Worm (Caenorhabditis elegans) whole organism, midembryonic: Measurements from ENCODE around the gene his-59.

ENCODE experiments used
- cog-1 ChIP-seq: sonication (generic microtip); optimal IDR thresholded peaks from 2 replicates; lab custom pipeline; 2016; ENCODE audit warnings: missing genetic modification characterization, missing compliant biosample characterization
- flt-1 ChIP-seq: fragments of 200-800 bp; sonication (Bioruptor generic); IDR thresholded peaks from 2 replicates; pipeline ENCODE4 v1.3.6; 2022; ENCODE audit warnings: missing genetic modification characterization, missing compliant biosample characterization
- klf-2 ChIP-seq: fragments of 200-800 bp; sonication (Bioruptor generic); conservative IDR thresholded peaks from 2 replicates; pipeline ENCODE4 v1.3.6; 2022; ENCODE audit warnings: missing genetic modification reagents, missing genetic modification characterization, missing compliant biosample characterization
- med-1 ChIP-seq: sonication (generic microtip); optimal IDR thresholded peaks from 2 replicates; lab custom pipeline; 2017; ENCODE audit warnings: missing genetic modification characterization, mild to moderate bottlenecking, missing compliant biosample characterization, antibody characterized with exemption, missing genetic modification reagents; ENCODE audit not compliant: insufficient read depth
- ref-1 ChIP-seq: fragments of 200-800 bp; sonication (Bioruptor generic); conservative IDR thresholded peaks from 2 replicates; pipeline ENCODE4 v1.3.6; 2022; ENCODE audit warnings: missing genetic modification reagents, missing genetic modification characterization, missing compliant biosample characterization
- tab-1 ChIP-seq: fragments of 200-800 bp; sonication (Bioruptor generic); IDR thresholded peaks from 2 replicates; pipeline ENCODE4 v1.3.6; 2022; ENCODE audit warnings: missing genetic modification characterization, missing compliant biosample characterization
- ztf-23 ChIP-seq: fragments of 200-800 bp; sonication (Bioruptor generic); IDR thresholded peaks from 2 replicates; pipeline ENCODE4 v1.3.6; 2022; ENCODE audit warnings: missing genetic modification reagents, missing genetic modification characterization, missing compliant biosample characterization
- ztf-29 ChIP-seq: fragments of 200-800 bp; sonication (Bioruptor generic); IDR thresholded peaks from 2 replicates; pipeline ENCODE4 v1.3.6; 2022; ENCODE audit warnings: missing genetic modification reagents, missing genetic modification characterization, missing compliant biosample characterization

DNA sequence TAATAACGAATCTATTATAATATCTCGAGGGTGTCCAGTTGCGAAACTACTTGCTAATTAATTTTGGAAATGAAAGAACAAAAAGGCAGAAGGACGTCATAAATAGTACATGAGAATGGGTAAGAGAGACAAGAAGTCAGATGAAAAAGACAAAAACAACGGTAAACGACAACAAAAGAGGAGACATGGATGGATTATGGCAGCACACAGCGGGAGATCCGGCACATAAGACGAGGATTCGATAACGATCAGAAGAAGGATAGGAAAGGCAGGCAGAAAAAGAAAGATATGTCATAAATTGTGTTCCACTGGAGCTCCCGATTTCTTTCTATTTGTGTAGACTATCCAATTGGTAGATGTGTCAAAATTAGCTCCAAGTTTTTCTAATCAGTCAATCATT, 33.5 kb downstream of the his-59 start:
- no peak for TF ChIP-seq ztf-23 (GFP tag; lab: Robert Waterston, UW)
- TF ChIP-seq ref-1: no peak
- no peak for TF ChIP-seq flt-1 (GFP tag; lab: Robert Waterston, UW)
- TF ChIP-seq klf-2 (GFP tag; lab: Robert Waterston, UW): no peak
- no peak for TF ChIP-seq ztf-29 (GFP tag; lab: Robert Waterston, UW)
- no peak for TF ChIP-seq cog-1 (tag; lab: Kevin White, UChicago)
- TF ChIP-seq tab-1 (GFP tag; lab: Robert Waterston, UW): no peak
- no peak for TF ChIP-seq med-1 (GFP tag; lab: Kevin White, UChicago)
